Worm (Caenorhabditis elegans) whole organism, L1 larva: Measurements from ENCODE around the gene txdc-12.1.

Source experiments
- C16A3.4 ChIP-seq: fragments of 150-350 bp; optimal IDR thresholded peaks from 2 replicates; lab custom pipeline; 2014; ENCODE audit warnings: missing biosample characterization, missing genetic modification characterization
- Y116A8C.19 ChIP-seq: sonication (generic microtip); optimal IDR thresholded peaks from 2 replicates; lab custom pipeline; 2016; ENCODE audit warnings: missing compliant biosample characterization, missing genetic modification characterization, borderline replicate concordance
- aha-1 ChIP-seq: fragments of 150-350 bp; optimal IDR thresholded peaks from 2 replicates; lab custom pipeline; 2014; ENCODE audit warnings: missing biosample characterization, missing genetic modification characterization
- alr-1 ChIP-seq: fragments of 200-800 bp; sonication (Bioruptor generic); optimal IDR thresholded peaks from 2 replicates; lab custom pipeline; 2018; ENCODE audit warnings: borderline replicate concordance, mild to moderate bottlenecking, missing genetic modification characterization, missing compliant biosample characterization
- aly-2 ChIP-seq: fragments of 150-350 bp; optimal IDR thresholded peaks from 2 replicates; lab custom pipeline; 2014; ENCODE audit warnings: missing biosample characterization, missing genetic modification characterization
- ama-1 ChIP-seq: fragments of 150-350 bp; optimal IDR thresholded peaks from 2 replicates; lab custom pipeline; 2014
- dpl-1 ChIP-seq, 3 experiments: fragments of 150-350 bp in 2 of 3; sonication (generic microtip) in 1 of 3; optimal IDR thresholded peaks; 2 replicates each; lab custom pipeline; 2014 to 2017; ENCODE audit warnings: missing biosample characterization in 3 of 3, missing genetic modification characterization in 3 of 3, missing genetic modification reagents in 3 of 3
- efl-1 ChIP-seq, 4 experiments: fragments of 150-350 bp; optimal IDR thresholded peaks in 3 of 4; peaks in 1 of 4; 1 replicate in 1 of 4; 2 replicates in 3 of 4; lab custom pipeline; 2014; ENCODE audit warnings: missing biosample characterization in 2 of 4, missing genetic modification characterization in 2 of 4, missing genetic modification reagents in 2 of 4
- elt-2 ChIP-seq: sonication (generic microtip); optimal IDR thresholded peaks from 2 replicates; lab custom pipeline; 2016; ENCODE audit warnings: missing genetic modification characterization, mild to moderate bottlenecking, inconsistent platforms, missing compliant biosample characterization, missing genetic modification reagents
- grh-1 ChIP-seq: fragments of 200-800 bp; sonication (Bioruptor generic); IDR thresholded peaks from 2 replicates; pipeline ENCODE4 v1.3.6; 2022; ENCODE audit warnings: missing genetic modification reagents, missing genetic modification characterization, missing compliant biosample characterization
- hpl-2 ChIP-seq: fragments of 150-350 bp; optimal IDR thresholded peaks from 2 replicates; lab custom pipeline; 2014; ENCODE audit warnings: missing biosample characterization, missing genetic modification reagents, missing genetic modification characterization
- lin-35 ChIP-seq, 2 experiments: fragments of 150-350 bp; optimal IDR thresholded peaks; 2 replicates each; lab custom pipeline; 2014; ENCODE audit warnings: missing biosample characterization in 2 of 2, missing genetic modification characterization in 2 of 2, missing genetic modification reagents in 2 of 2
- lin-39 ChIP-seq: fragments of 150-350 bp; optimal IDR thresholded peaks from 2 replicates; lab custom pipeline; 2014; ENCODE audit warnings: missing biosample characterization, missing genetic modification reagents, missing genetic modification characterization
- lsy-2 ChIP-seq, 2 experiments: fragments of 150-350 bp; optimal IDR thresholded peaks; 2 replicates each; lab custom pipeline; 2014; ENCODE audit warnings: missing biosample characterization in 2 of 2, missing genetic modification characterization in 2 of 2
- nhr-12 ChIP-seq: sonication (generic microtip); optimal IDR thresholded peaks from 2 replicates; lab custom pipeline; 2017; ENCODE audit warnings: missing biosample characterization, missing genetic modification characterization
- nhr-28 ChIP-seq: fragments of 150-350 bp; optimal IDR thresholded peaks from 2 replicates; lab custom pipeline; 2014; ENCODE audit warnings: missing biosample characterization, missing genetic modification characterization
- nhr-76 ChIP-seq: sonication (generic microtip); optimal IDR thresholded peaks from 2 replicates; lab custom pipeline; 2017; ENCODE audit warnings: missing biosample characterization, missing genetic modification characterization
- nhr-90 ChIP-seq: sonication (generic microtip); optimal IDR thresholded peaks from 2 replicates; lab custom pipeline; 2016; ENCODE audit warnings: mild to moderate bottlenecking, missing genetic modification characterization, missing compliant biosample characterization; ENCODE audit not compliant: poor library complexity
- pax-3 ChIP-seq: fragments of 200-800 bp; sonication (Bioruptor generic); optimal IDR thresholded peaks from 2 replicates; lab custom pipeline; 2018; ENCODE audit warnings: mild to moderate bottlenecking, missing genetic modification characterization, moderate library complexity, missing compliant biosample characterization
- snu-23 ChIP-seq: sonication (generic microtip); optimal IDR thresholded peaks from 2 replicates; lab custom pipeline; 2016; ENCODE audit warnings: missing genetic modification characterization, missing compliant biosample characterization
- unc-86 ChIP-seq: sonication (generic microtip); optimal IDR thresholded peaks from 2 replicates; lab custom pipeline; 2016; ENCODE audit warnings: missing genetic modification characterization, missing compliant biosample characterization
- vab-15 ChIP-seq: sonication (generic microtip); optimal IDR thresholded peaks from 2 replicates; lab custom pipeline; 2017; ENCODE audit warnings: missing genotype, mild to moderate bottlenecking, missing genetic modification characterization, missing compliant biosample characterization

txdc-12.1 gene

DNA sequence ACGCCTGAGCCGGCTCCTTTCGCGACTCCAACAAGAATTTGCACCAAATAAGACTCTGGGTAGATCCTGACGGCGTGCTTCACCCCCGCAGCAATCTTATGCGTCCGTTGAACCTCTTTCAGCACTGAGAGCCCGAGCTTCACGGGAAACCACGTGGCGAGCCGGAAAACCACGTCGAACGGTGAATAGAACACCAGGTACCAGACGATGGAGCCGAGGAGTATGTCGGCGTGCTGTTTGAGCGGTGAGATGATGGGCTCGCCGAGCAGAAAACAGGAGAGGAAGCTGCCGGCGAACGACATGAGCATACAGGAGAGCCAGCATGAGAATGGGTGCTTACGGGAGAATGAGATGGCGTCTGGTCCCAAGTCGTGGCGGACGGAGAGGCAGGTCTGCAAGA is 38.4 kb downstream of the txdc-12.1 start:
- no peak for TF ChIP-seq aha-1 (tag; lab: Kevin White, UChicago)
- no peak for TF ChIP-seq nhr-90 (tag; lab: Kevin White, UChicago)
- TF ChIP-seq lin-39: no peak
- TF ChIP-seq hpl-2 (GFP tag; lab: Kevin White, UChicago): no peak
- no peak for TF ChIP-seq C16A3.4 (tag; lab: Kevin White, UChicago)
- no peak for TF ChIP-seq nhr-28 (tag; lab: Kevin White, UChicago)
- no peak for TF ChIP-seq elt-2 (tag; lab: Kevin White, UChicago)
- no peak for TF ChIP-seq Y116A8C.19 (tag; lab: Kevin White, UChicago)
- TF ChIP-seq grh-1: no peak
- no peak for TF ChIP-seq pax-3 (tag; lab: Kevin White, UChicago)
- no peak for TF ChIP-seq nhr-76 (tag; lab: Kevin White, UChicago)

- peak in 1 of 2 experiments; percentile 37 for TF ChIP-seq lsy-2 (tag; optimal IDR thresholded peaks at IDR 0.05; lab: Kevin White, UChicago)
- peak in 1 of 2 experiments; percentile 21 for TF ChIP-seq lin-35 (GFP tag; optimal IDR thresholded peaks at IDR 0.05; lab: Kevin White, UChicago)
- no peak for TF ChIP-seq unc-86 (tag; lab: Kevin White, UChicago)
- no peak for TF ChIP-seq alr-1 (tag; lab: Kevin White, UChicago)
- TF ChIP-seq efl-1 (optimal IDR thresholded peaks at IDR 0.05; lab: Kevin White, UChicago): peak; percentile 10 to 13
- TF ChIP-seq efl-1 (GFP tag; optimal IDR thresholded peaks at IDR 0.05 in 1 of 2; lab: Kevin White, UChicago): peak; percentile 23 to 29
- TF ChIP-seq vab-15 (tag; lab: Kevin White, UChicago): no peak
- TF ChIP-seq dpl-1 (GFP tag; optimal IDR thresholded peaks at IDR 0.05; lab: Kevin White, UChicago): peak in 1 of 3 experiments; percentile 32
- no peak for TF ChIP-seq aly-2 (tag; lab: Kevin White, UChicago)
Observed at ce11 chrII:12279259-12279658, 39.1 kb downstream of the txdc-12.1 start, which contains the start of the genes tric-1B.2 and Y57A10A.29. Gene tric-1B.2 (minus strand): TSS chrII:12279387. Gene Y57A10A.29 (plus strand): TSS chrII:12279561.

ce11 chrII:12280360-12280759 is 40.2 kb downstream of the txdc-12.1 start, which contains the start of gene ife-5:
Gene ife-5 (plus strand): TSS chrII:12280660.
- no peak for TF ChIP-seq nhr-12 (tag; lab: Kevin White, UChicago)
- no peak for TF ChIP-seq unc-86 (tag; lab: Kevin White, UChicago)
- TF ChIP-seq snu-23 (GFP tag; lab: Kevin White, UChicago): no peak

DNA sequence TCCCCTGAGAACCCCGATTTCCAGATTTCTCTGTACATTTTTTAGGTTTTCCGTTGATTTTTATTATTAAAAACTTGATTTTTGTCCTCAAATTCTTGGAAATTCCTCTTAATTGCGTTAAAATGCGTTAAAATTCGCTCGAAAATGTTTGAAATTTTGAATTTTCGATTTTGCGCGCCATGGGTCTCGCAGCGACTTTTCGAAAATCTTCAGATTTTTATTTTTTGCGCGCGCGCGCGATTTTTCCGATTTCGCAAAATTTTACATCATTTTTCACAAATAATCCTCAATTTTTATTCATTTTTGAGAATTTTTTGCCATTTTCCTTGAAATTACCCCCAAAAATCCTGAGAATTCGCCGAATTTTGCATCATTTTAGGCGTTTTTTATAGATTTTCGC is 43.9 kb downstream of the txdc-12.1 start:
- TF ChIP-seq dpl-1 (GFP tag; optimal IDR thresholded peaks at IDR 0.05; lab: Kevin White, UChicago) (peak in 1 of 3 experiments; percentile 20), efl-1 (optimal IDR thresholded peaks at IDR 0.05; lab: Kevin White, UChicago) (peak in 1 of 2 experiments; percentile 59), efl-1 (GFP tag; optimal IDR thresholded peaks at IDR 0.05 in 1 of 2; lab: Kevin White, UChicago) (no peak), ama-1 (lab: Kevin White, UChicago) (no peak)
- TF ChIP-seq, all 84 proteins: peak for 2

ce11 chrII:12289085-12289484 is 48.9 kb downstream of the txdc-12.1 start, which contains the start of gene Y57A10A.31:
Gene Y57A10A.31 (plus strand): TSS chrII:12289385.
- TF ChIP-seq nhr-76 (tag; lab: Kevin White, UChicago) (no peak), efl-1 (optimal IDR thresholded peaks at IDR 0.05; lab: Kevin White, UChicago) (no peak), efl-1 (GFP tag; optimal IDR thresholded peaks at IDR 0.05 in 1 of 2; lab: Kevin White, UChicago) (peak in 1 of 2 experiments; percentile 41)
- TF ChIP-seq, all 84 proteins: peak for 1
